Fruit fly (Drosophila melanogaster): ENCODE data around the gene CG43251.

DNA sequence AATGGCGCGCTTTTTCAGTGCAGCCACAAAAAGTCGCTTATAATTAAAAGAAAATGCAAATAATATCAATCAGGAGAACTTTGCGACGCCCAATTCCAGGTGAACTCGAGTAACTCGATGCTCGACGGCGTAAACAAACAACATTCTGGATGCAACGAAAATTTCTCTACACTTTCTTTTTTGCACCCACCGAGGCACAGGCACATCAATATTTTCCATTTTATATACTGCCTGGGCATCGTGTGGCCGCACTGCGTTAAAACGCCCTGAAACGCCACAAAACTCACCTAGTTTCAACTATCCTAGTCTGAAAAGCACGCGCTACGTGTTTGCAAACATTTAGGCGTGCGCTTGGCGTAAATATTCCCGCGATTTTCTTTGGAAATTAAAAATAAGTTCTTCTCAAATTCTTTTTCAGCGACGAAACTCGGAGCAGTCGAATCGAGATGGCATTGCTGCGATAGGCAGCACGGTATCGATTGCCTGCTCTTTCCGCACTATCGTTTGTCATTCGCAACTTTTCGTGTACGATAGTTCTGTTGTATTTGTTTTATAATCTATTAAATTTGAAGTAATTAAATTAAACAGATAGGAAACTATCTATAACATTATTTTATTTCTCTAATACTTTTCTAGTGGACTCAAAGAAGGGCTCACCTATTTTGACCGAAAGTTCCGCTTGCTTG, 27.2 kb downstream of the CG43251 start, which contains the start of gene Pcif1:
- TF ChIP-seq Abd-B (GFP tag; optimal IDR thresholded peaks at IDR 0.05), result no peak
- TF ChIP-seq jim (GFP tag; optimal IDR thresholded peaks at IDR 0.05), result no peak
- TF ChIP-seq Myc (optimal IDR thresholded peaks at IDR 0.05), result no peak
- TF ChIP-seq Sp1 (GFP tag; optimal IDR thresholded peaks at IDR 0.05), result no peak
- TF ChIP-seq foxo (GFP tag; optimal IDR thresholded peaks at IDR 0.05), result no peak
